Fruit fly (Drosophila melanogaster) whole organism, larva: ENCODE results near the gene Cpr76Bc.
"Not testable (repeated sequence)": the region's sequence is repeated elsewhere in the genome, so short reads cannot be mapped to it uniquely, and the experiment has no call there.

Source experiments
- noc ChIP-seq: fragments of 200-800 bp; sonication (Bioruptor generic); optimal IDR thresholded peaks from 3 replicates; lab custom pipeline; 2019; ENCODE audit warnings: missing biosample characterization, mild to moderate bottlenecking, missing genetic modification characterization, moderate library complexity

Cpr76Bc gene

DNA sequence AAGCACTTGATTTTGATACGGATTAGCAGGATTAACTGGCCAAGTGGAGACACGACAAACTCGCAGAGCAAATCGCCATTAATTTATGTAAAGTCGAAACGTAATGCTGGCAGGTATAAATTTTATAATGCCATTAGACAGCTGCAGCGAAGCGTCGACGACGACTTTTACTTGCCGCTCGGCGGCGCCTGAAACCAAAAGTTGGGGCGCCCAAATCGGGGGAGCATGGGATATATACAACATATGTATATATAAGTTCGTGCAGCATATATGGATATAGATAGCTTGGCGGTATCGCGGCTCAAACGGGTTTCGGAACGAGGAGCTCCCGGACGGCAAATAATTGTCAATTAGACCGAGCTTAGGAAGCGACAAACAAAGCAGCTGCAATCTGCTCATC, at the start of gene Cpr76Bc:
TSS of gene Cpr76Bc (plus strand) at position 301 of the 400 bp plus-strand sequence.
- no peak for TF ChIP-seq noc (tag; lab: Kevin White, UChicago)

DNA sequence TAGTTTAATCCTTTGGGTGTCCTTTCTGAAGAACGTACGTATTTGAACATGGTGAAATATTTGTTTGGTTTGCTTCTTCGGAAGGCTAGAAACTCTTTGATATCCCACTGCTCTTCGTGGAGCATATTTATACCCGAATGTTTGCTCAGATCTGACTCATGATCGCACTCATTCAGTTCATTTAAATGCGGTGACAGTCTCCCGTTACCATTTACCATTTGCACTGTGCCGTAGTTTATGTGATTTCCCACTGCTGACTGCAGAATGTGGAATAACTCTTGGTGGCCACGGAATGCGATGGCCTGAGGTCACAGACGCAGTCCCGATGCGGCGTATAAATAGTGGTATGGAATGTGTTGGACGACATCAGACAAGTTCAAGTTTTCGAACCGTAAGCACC, 48.6 kb upstream of the Cpr76Bc start, which contains the start of the genes 825-Oak and CG12519:
TSS of gene 825-Oak (minus strand) at position 101 of the 400 bp plus-strand sequence.
TSS of gene CG12519 (plus strand) at position 364 of the 400 bp plus-strand sequence.
- TF ChIP-seq noc (tag; lab: Kevin White, UChicago), result not testable (repeated sequence)

DNA sequence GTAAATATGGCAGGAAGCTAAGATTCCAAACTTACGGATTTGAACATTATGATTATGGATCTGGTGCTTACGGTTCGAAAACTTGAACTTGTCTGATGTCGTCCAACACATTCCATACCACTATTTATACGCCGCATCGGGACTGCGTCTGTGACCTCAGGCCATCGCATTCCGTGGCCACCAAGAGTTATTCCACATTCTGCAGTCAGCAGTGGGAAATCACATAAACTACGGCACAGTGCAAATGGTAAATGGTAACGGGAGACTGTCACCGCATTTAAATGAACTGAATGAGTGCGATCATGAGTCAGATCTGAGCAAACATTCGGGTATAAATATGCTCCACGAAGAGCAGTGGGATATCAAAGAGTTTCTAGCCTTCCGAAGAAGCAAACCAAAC, 45.3 kb upstream of the Cpr76Bc start, which contains the start of the genes CG18294 and CG32213:
TSS of gene CG18294 (minus strand) at position 101 of the 400 bp plus-strand sequence.
TSS of gene CG32213 (plus strand) at position 362 of the 400 bp plus-strand sequence.
- TF ChIP-seq noc (tag; lab: Kevin White, UChicago), result not testable (repeated sequence)

DNA sequence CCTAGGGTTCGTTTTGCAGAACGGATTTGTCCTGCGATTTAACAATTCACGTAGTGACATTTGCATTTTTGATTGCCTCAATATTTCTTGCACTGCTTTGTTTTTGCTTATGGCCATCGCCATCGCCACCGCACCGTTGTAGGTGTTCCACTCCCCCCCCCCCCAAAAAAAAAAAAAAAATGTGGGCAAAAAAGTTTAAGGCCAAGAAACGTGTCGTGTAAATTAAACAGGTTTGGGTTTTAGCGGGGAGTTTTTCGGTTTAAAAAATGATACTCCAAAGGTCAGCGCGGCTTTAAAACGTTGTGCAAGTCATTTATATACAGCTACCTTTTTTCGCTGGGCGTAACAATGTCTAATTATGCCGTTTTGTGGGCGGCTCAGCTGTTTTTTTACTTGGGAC, 39.5 kb upstream of the Cpr76Bc start:
- TF ChIP-seq noc (tag; lab: Kevin White, UChicago), result no peak

DNA sequence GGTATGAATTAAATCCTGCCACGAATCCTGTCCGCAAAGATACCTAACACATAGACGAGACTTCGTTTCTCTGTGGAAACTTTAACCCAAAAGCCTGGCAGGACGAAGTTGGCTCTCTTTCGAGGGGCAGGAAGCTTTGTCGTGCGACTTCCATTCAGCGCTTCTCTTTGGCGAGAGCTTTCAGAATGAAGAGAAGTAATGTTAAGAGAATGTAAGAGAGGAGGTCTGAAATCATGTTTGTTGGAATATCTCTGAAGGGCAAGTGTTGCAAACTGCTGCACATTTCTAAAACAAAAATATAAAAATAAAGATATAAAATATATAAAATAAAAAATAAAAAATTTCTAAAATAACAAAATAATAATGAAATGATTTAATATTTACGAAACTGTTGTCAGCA, 38.7 kb upstream of the Cpr76Bc start:
- TF ChIP-seq noc (tag; lab: Kevin White, UChicago), result no peak

DNA sequence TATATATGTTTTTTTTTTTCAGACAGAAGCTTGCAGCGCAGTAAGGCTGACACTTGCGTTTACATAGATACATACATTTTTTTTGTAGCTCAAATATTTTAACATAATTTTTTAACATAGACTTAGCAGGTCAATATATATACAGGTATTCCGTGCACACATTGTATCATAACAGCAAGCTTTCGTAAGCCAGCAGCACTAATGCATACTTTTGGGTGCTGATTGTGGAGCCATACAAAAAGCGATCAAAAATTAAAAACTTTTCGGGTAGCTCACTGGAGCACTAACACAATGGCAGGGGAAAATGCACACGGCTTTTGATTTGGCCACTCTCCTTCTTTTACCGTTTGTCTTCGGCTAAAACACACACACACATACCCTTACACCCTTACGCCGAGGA, 37.7 kb upstream of the Cpr76Bc start:
- no peak for TF ChIP-seq noc (tag; lab: Kevin White, UChicago)

DNA sequence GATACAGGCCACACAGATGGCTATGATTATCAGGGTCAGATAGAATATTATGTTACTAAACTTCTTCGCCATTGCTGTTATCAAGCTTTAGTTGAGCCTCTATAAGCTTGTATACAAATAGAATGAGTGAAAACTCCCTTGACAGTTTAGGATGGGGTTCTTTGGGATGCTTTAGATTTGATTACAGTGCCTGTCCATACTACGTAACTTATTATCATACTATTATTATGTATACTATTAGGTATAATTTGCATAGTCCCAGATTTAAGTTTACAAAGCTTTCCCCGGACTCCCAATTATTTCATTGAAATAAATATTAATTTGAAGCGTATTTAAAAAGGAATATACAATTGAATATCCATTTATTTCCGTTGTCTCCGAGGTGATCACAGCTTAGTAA, 34.3 kb upstream of the Cpr76Bc start, which contains the start of gene brv1:
TSS of gene brv1 (minus strand) at position 101 of the 400 bp plus-strand sequence.
- TF ChIP-seq noc (tag; lab: Kevin White, UChicago), result no peak

DNA sequence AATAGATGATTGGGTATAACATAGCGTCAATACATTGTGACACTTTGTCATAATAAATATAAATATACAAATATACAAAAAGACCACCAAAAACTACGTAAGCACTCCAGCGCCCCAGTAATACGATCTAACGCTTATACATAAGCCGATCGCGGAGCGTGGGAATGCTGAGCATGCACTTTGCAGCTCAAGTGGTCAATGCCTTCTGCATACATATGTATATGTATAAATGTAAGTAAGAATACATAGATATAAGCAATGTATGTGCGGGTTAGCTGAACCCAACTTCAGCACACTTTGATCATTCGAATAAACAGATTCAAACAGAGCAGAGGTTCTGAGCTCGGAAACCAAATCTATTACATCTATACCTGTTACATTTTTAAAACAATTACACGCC, 33.5 kb upstream of the Cpr76Bc start, which contains the start of gene CG32212:
TSS of gene CG32212 (plus strand) at position 301 of the 400 bp plus-strand sequence.
- TF ChIP-seq noc (tag; lab: Kevin White, UChicago), result not testable (repeated sequence)

DNA sequence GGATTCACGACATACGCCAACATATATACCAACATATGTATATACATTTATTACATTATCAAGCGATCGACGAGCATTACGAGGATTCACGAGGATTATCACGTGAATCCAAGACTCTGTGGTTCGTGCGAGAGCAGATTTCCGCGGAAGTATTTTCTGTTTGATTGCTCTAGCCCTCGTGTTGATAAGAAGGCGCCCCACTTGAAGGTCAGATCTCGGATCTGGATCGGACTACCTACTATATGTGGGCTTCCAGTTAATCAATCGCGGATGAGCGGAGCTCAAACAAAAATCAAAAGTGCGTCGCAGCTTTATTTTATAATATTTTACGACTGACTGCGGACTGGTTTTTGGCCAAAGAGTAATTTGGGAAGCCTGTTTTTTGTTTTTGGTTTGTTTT, 25.8 kb upstream of the Cpr76Bc start:
- TF ChIP-seq noc (tag; lab: Kevin White, UChicago), result peak; percentile 11

DNA sequence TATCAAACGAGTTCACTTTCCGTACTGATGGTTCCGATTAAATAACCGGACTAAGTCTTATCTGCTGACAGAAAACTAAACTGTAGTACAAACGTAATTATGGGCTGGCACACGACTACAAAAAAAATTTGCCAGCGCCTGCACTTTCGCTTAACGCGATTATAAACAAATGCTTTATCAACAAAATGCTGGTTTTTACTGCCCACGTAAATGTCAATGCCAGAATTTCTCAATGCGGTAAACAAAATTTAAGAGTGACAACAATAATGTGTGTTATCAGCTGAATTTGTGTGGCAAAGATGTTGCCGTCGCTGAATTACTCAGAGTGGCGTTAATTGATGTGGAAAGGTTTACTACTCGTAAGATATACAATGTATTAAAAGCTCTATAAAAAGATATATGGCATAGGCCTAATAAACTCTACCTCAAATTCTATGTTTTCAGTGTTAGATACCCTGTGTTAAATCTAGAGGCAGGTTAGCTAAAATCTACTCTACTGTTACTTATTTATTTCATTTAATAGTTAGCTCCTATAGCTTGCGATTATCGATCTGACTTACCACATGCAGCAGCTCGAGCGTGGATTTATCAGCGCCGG, 24.7 kb upstream of the Cpr76Bc start:
- TF ChIP-seq noc (tag; lab: Kevin White, UChicago), result peak; percentile 40

DNA sequence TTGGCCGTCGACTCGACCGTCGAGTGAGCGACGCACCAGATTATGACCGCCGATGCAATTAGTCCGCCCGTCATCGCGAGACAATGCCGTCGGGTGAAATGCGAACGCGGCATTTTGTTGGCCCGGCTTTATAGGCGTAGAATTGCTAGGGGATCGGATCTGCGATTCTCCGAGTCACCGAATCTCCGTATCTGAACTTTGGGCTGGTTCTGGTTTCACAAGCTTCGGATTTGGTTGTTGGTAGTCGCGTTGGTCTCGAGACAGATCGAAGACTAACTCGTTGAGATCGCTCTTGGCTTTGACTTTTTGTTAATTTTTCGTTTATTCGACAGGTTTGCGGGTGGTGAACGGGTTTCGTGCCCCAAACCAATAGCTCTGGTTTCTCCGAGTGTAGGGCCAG, 24.1 kb upstream of the Cpr76Bc start:
- TF ChIP-seq noc (tag; lab: Kevin White, UChicago), result no peak

DNA sequence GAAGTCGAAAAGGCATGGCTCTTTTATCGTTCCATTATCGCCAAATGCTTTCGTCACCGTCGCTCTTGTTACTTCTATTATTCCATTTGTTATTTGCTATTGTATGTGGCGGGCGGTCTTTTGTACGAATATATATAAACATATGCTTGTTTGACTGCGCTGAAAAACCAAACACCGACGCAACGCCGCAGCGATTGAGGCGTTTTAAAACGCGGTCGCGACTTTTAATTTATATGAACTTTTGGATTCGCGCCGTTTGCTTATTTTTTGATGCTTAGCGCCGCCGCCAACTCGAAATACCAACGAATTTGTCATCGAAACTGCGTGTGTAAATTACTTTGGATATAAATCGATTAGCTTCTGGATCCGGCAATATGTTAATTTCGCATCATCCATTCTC, 23.6 kb upstream of the Cpr76Bc start:
- TF ChIP-seq noc (tag; lab: Kevin White, UChicago), result no peak

DNA sequence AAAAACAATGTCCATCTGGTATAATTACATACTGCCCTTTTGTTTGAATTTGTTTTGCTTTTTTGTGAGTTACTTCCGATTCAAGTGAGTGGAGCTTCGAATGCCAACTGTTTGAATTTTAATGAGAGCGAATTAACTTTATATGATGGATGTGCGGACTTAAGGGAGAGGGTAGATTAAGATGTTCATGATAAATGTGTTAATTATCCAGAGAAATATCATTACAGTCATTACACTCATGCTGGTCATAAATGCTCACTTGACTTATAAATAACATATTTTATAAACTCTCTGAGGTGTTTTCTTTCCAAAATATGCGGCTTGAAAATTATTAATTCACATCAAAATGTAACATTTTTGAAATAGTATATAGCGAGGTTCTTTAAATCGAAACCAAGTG, 23.1 kb upstream of the Cpr76Bc start, which contains the start of gene CG9449:
TSS of gene CG9449 (minus strand) at position 101 of the 400 bp plus-strand sequence.
- TF ChIP-seq noc (tag; lab: Kevin White, UChicago), result no peak

DNA sequence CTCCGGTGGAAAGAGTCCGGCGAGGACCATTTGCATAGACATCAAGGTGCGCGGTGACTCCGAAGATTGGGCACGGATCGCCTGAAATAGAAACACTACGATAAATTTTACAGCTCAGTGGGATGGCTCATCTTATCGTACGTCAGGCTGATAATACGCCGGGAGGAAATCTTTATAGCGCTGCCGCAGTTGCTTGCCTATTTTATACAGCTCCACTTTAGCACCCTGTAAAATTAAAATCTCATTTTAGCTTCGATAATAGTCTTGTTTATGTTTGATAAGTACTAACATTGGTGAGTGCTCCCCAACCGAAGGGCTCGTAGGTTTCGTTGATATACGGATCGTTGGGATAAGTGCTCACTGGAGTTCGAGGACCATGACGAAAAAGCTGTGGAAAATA, 21.4 kb upstream of the Cpr76Bc start:
- TF ChIP-seq noc (tag; lab: Kevin White, UChicago), result no peak

DNA sequence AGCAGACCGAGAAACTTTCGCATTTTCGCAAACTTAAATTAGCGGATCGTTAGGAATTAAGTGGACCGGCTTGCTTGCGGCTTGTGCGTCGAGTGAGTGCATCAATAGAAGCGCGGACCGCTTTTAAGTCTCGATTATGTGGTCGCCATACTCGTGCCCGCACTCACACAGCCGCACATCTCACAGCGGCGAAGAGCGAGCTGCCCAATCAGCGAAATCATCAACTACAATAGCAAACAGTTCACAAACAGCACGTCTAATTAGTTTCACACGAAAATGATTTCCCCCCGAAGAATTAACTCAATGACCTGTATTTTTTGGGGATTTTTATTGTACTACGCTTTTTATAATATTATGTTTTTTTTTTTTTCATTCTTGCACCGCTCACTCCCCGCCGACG, 20.0 kb upstream of the Cpr76Bc start, which contains the start of gene CG9451:
TSS of gene CG9451 (minus strand) at position 101 of the 400 bp plus-strand sequence.
- TF ChIP-seq noc (tag; lab: Kevin White, UChicago), result peak; percentile 20

DNA sequence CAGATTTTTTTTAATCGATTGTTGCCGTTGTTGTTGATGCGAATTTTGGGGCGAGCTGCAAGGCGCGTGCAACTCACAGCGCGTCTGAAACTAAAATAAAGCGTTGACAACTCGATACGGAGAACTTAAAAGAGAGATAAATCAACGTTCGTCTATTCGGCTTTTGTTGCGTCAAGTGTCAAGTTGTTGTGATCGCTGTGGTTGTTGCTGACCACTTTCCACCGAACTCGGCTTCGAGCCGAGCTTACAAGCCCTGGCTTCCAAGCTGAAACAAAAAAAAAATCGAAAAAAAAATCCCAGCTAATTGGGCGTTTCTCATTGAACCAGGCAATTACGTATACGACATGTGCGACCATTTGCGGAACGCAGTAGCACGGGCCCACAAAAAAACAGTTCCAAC, 17.0 kb upstream of the Cpr76Bc start, which contains the start of gene CG9452:
TSS of gene CG9452 (minus strand) at position 101 of the 400 bp plus-strand sequence.
- no peak for TF ChIP-seq noc (tag; lab: Kevin White, UChicago)

DNA sequence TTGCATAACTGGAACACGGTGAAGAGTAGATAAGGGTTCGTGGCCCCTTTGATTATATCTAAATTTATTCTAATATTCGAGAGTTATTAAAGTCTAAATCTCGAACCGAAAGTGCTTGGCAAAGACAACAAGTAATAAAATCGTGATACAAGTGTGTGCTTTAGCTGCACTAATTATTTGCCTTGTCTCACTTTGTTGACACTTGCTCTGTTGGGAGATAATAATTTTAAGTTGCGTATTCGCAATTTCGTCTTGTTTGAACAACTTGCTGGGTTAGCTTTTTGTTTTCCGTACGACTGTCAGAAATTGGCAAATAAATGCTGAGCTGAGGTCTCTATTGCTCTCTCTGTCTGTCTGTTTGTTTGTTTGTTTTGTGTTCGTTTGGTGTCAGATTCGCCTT, 16.0 kb upstream of the Cpr76Bc start:
- peak; percentile 71 for TF ChIP-seq noc (tag; lab: Kevin White, UChicago)
